Fruit fly (Drosophila melanogaster): ENCODE data around the gene PIG-F.

- TF ChIP-seq Dfd (GFP tag; optimal IDR thresholded peaks at IDR 0.05) (no peak), Abd-B (GFP tag; optimal IDR thresholded peaks at IDR 0.05) (no peak), psq (GFP tag; optimal IDR thresholded peaks at IDR 0.05) (no peak), Myc (optimal IDR thresholded peaks at IDR 0.05) (no peak), pan (optimal IDR thresholded peaks at IDR 0.05) (no peak), rgr (GFP tag; optimal IDR thresholded peaks at IDR 0.05) (no peak), Rel (GFP tag; optimal IDR thresholded peaks at IDR 0.05) (no peak), Rel (tag; optimal IDR thresholded peaks at IDR 0.05) (no peak), N (GFP tag; optimal IDR thresholded peaks at IDR 0.05) (no peak), dsf (GFP tag; optimal IDR thresholded peaks at IDR 0.05; ENCODE audit: borderline replicate concordance) (no peak), Mio (GFP tag; optimal IDR thresholded peaks at IDR 0.05) (no peak), Vsx2 (GFP tag; optimal IDR thresholded peaks at IDR 0.05; ENCODE audit: partially characterized antibody) (no peak)
Observed at dm6 chr3L:19646292-19646691, 34.0 kb downstream of the PIG-F start.
